Worm (Caenorhabditis elegans): ENCODE results near the gene ttc-7.

ce11 chrIII:1927230-1927629 lies 67.0 kb downstream of the ttc-7 start:
- TF ChIP-seq attf-6 (GFP tag; IDR thresholded peaks at IDR 0.05) (no peak), sptf-2 (GFP tag; optimal IDR thresholded peaks at IDR 0.05) (no peak), D2030.7 (GFP tag; IDR thresholded peaks at IDR 0.05) (no peak), F37B4.10 (GFP tag; IDR thresholded peaks at IDR 0.05) (no peak), K11D2.4 (GFP tag; IDR thresholded peaks at IDR 0.05) (no peak), F33H1.4 (GFP tag; IDR thresholded peaks at IDR 0.05) (no peak), zim-3 (tag; optimal IDR thresholded peaks at IDR 0.05) (no peak), akir-1 (GFP tag; optimal IDR thresholded peaks at IDR 0.05) (no peak)
